Fruit fly (Drosophila melanogaster) whole organism, embryonic: ENCODE data around the gene cyr.

Experiments
- Atf-2 ChIP-seq: fragments of 200-800 bp; sonication (Bioruptor generic); optimal IDR thresholded peaks from 2 replicates; lab custom pipeline; 2016; ENCODE audit warnings: missing biosample characterization, missing genetic modification characterization
- Atf3 ChIP-seq: fragments of 200-800 bp; sonication (Bioruptor generic); optimal IDR thresholded peaks from 3 replicates; lab custom pipeline; 2016; ENCODE audit warnings: missing biosample characterization, missing genetic modification characterization
- C15 ChIP-seq: fragments of 200-800 bp; sonication (Bioruptor generic); IDR thresholded peaks from 3 replicates; pipeline ENCODE4 v1.3.6; 2022; ENCODE audit warnings: missing biosample characterization, missing genetic modification characterization
- CG10267 ChIP-seq: fragments of 200-800 bp; sonication (Bioruptor generic); optimal IDR thresholded peaks from 2 replicates; lab custom pipeline; 2018; ENCODE audit warnings: missing biosample characterization, mild to moderate bottlenecking, missing genetic modification characterization, moderate library complexity
- CG10565 ChIP-seq: fragments of 200-800 bp; sonication (Bioruptor generic); optimal IDR thresholded peaks from 3 replicates; lab custom pipeline; 2016; ENCODE audit warnings: missing biosample characterization, mild to moderate bottlenecking, missing genetic modification characterization
- CG12236 ChIP-seq: fragments of 200-800 bp; sonication (Bioruptor generic); optimal IDR thresholded peaks from 2 replicates; lab custom pipeline; 2016; ENCODE audit warnings: missing biosample characterization, missing genetic modification characterization
- CG15514 ChIP-seq: fragments of 200-800 bp; sonication (Bioruptor generic); optimal IDR thresholded peaks from 3 replicates; lab custom pipeline; 2017; ENCODE audit warnings: missing biosample characterization, missing genetic modification characterization, mild to moderate bottlenecking, moderate library complexity, missing genetic modification reagents
- CG1647 ChIP-seq: fragments of 200-800 bp; sonication (Bioruptor generic); optimal IDR thresholded peaks from 3 replicates; lab custom pipeline; 2016; ENCODE audit warnings: missing biosample characterization, missing genetic modification characterization
- CG16813 ChIP-seq: fragments of 200-800 bp; sonication (Bioruptor generic); IDR thresholded peaks from 3 replicates; pipeline ENCODE4 v1.3.6; 2022; ENCODE audit warnings: missing biosample characterization, missing genetic modification characterization; ENCODE audit not compliant: partially characterized antibody
- CG17568 ChIP-seq: fragments of 200-800 bp; sonication (Bioruptor generic); optimal IDR thresholded peaks from 2 replicates; lab custom pipeline; 2018; ENCODE audit warnings: missing biosample characterization, mild to moderate bottlenecking, missing genetic modification characterization, moderate library complexity
- CG30403 ChIP-seq: fragments of 200-800 bp; sonication (Bioruptor generic); optimal IDR thresholded peaks from 3 replicates; lab custom pipeline; 2016; ENCODE audit warnings: missing biosample characterization, missing genetic modification characterization
- CG31365 ChIP-seq: fragments of 200-800 bp; sonication (Bioruptor generic); optimal IDR thresholded peaks from 2 replicates; lab custom pipeline; 2018; ENCODE audit warnings: missing biosample characterization, mild to moderate bottlenecking, missing genetic modification characterization
- CG31388 ChIP-seq: fragments of 200-800 bp; sonication (Bioruptor generic); optimal IDR thresholded peaks from 2 replicates; lab custom pipeline; 2016; ENCODE audit warnings: missing biosample characterization, missing genetic modification characterization
- CG31441 ChIP-seq: fragments of 200-800 bp; sonication (Bioruptor generic); IDR thresholded peaks from 2 replicates; pipeline ENCODE4 v1.3.6; 2022; ENCODE audit warnings: missing biosample characterization, missing genetic modification characterization
- CG6689 ChIP-seq: fragments of 200-800 bp; sonication (Bioruptor generic); IDR thresholded peaks from 2 replicates; pipeline ENCODE4 v1.3.6; 2022; ENCODE audit warnings: missing biosample characterization, missing genetic modification characterization
- CG6765 ChIP-seq: fragments of 200-800 bp; sonication (Bioruptor generic); optimal IDR thresholded peaks from 3 replicates; lab custom pipeline; 2017; ENCODE audit warnings: missing biosample characterization, mild to moderate bottlenecking, missing genetic modification characterization
- CG7963 ChIP-seq: fragments of 200-800 bp; sonication (Bioruptor generic); IDR thresholded peaks from 3 replicates; pipeline ENCODE4 v1.3.6; 2022; ENCODE audit warnings: missing biosample characterization, missing genetic modification characterization; ENCODE audit not compliant: partially characterized antibody
- CG7987 ChIP-seq: fragments of 200-800 bp; sonication (Bioruptor generic); optimal IDR thresholded peaks from 2 replicates; lab custom pipeline; 2018; ENCODE audit warnings: missing biosample characterization, mild to moderate bottlenecking, missing genetic modification characterization, moderate library complexity
- CG8478 ChIP-seq: fragments of >200 bp; optimal IDR thresholded peaks from 2 replicates; lab custom pipeline; 2018
- CG9817 ChIP-seq: fragments of 200-800 bp; sonication (Bioruptor generic); optimal IDR thresholded peaks from 2 replicates; lab custom pipeline; 2018; ENCODE audit warnings: missing biosample characterization, mild to moderate bottlenecking, missing genetic modification characterization, moderate library complexity
- Camta ChIP-seq: fragments of 200-800 bp; sonication (Bioruptor generic); optimal IDR thresholded peaks from 2 replicates; lab custom pipeline; 2016; ENCODE audit warnings: missing biosample characterization, missing genetic modification characterization
- CkIIα-i1 ChIP-seq: fragments of 200-800 bp; sonication (Bioruptor generic); IDR thresholded peaks from 2 replicates; pipeline ENCODE4 v1.3.6; 2022; ENCODE audit warnings: missing biosample characterization, missing genetic modification characterization
- Gsc ChIP-seq: fragments of 200-800 bp; sonication (Bioruptor generic); IDR thresholded peaks from 2 replicates; pipeline ENCODE4 v1.3.6; 2022; ENCODE audit warnings: missing biosample characterization, missing genetic modification characterization
- HLH3B ChIP-seq: fragments of 200-800 bp; sonication (Bioruptor generic); IDR thresholded peaks from 2 replicates; pipeline ENCODE4 v1.3.6; 2022; ENCODE audit warnings: missing biosample characterization, missing genetic modification characterization
- HLH4C ChIP-seq: fragments of 200-800 bp; sonication (Bioruptor generic); IDR thresholded peaks from 3 replicates; pipeline ENCODE4 v1.3.6; 2022; ENCODE audit warnings: missing biosample characterization, missing genetic modification characterization; ENCODE audit not compliant: partially characterized antibody
- Mes4 ChIP-seq: fragments of 200-800 bp; sonication (Bioruptor generic); optimal IDR thresholded peaks from 2 replicates; lab custom pipeline; 2016; ENCODE audit warnings: missing biosample characterization, missing genetic modification characterization
- NK7.1 ChIP-seq: fragments of 200-800 bp; sonication (Bioruptor generic); optimal IDR thresholded peaks from 3 replicates; lab custom pipeline; 2016; ENCODE audit warnings: missing biosample characterization, missing genetic modification characterization
- Nf-YA ChIP-seq: fragments of 200-800 bp; sonication (Bioruptor generic); IDR thresholded peaks from 2 replicates; pipeline ENCODE4 v1.3.6; 2022; ENCODE audit warnings: missing biosample characterization, missing genetic modification characterization
- Ravus ChIP-seq: fragments of 200-800 bp; sonication (Bioruptor generic); IDR thresholded peaks from 2 replicates; pipeline ENCODE4 v1.3.6; 2022; ENCODE audit warnings: missing biosample characterization, missing genetic modification characterization
- Side ChIP-seq: fragments of 200-800 bp; sonication (Bioruptor generic); optimal IDR thresholded peaks from 2 replicates; lab custom pipeline; 2016; ENCODE audit warnings: missing biosample characterization, missing genetic modification characterization
- Spps ChIP-seq: fragments of 200-800 bp; sonication (Bioruptor generic); optimal IDR thresholded peaks from 2 replicates; lab custom pipeline; 2018; ENCODE audit warnings: missing biosample characterization, mild to moderate bottlenecking, missing genetic modification characterization
- ab ChIP-seq: fragments of 200-800 bp; sonication (Bioruptor generic); optimal IDR thresholded peaks from 2 replicates; lab custom pipeline; 2016; ENCODE audit warnings: missing biosample characterization, missing genetic modification characterization
- ac ChIP-seq: fragments of 200-800 bp; sonication (Bioruptor generic); optimal IDR thresholded peaks from 3 replicates; lab custom pipeline; 2017; ENCODE audit warnings: missing biosample characterization, mild to moderate bottlenecking, missing genetic modification characterization
- cato ChIP-seq: fragments of 200-800 bp; sonication (Bioruptor generic); optimal IDR thresholded peaks from 2 replicates; lab custom pipeline; 2016; ENCODE audit warnings: missing biosample characterization, missing genetic modification characterization, borderline replicate concordance
- caup ChIP-seq: fragments of 200-800 bp; sonication (Bioruptor generic); optimal IDR thresholded peaks from 3 replicates; lab custom pipeline; 2017; ENCODE audit warnings: missing biosample characterization, mild to moderate bottlenecking, missing genetic modification characterization, moderate library complexity; ENCODE audit not compliant: severe bottlenecking
- croc ChIP-seq: fragments of 200-800 bp; sonication (Bioruptor generic); conservative IDR thresholded peaks from 3 replicates; pipeline ENCODE4 v1.3.6; 2022; ENCODE audit warnings: missing biosample characterization, missing genetic modification characterization
- crol ChIP-seq: fragments of 200-800 bp; sonication (Bioruptor generic); IDR thresholded peaks from 2 replicates; pipeline ENCODE4 v1.3.6; 2022; ENCODE audit warnings: missing biosample characterization, missing genetic modification characterization
- eve ChIP-seq, 2 experiments: fragments of >200 bp; optimal IDR thresholded peaks; 2 replicates each; lab custom pipeline; 2017; ENCODE audit warnings: missing biosample characterization in 2 of 2, missing genetic modification characterization in 2 of 2
- eyg ChIP-seq: fragments of 200-800 bp; sonication (Bioruptor generic); optimal IDR thresholded peaks from 3 replicates; lab custom pipeline; 2016; ENCODE audit warnings: missing biosample characterization, missing genetic modification characterization
- fd102C ChIP-seq: fragments of 200-800 bp; sonication (Bioruptor generic); optimal IDR thresholded peaks from 2 replicates; lab custom pipeline; 2018; ENCODE audit warnings: missing biosample characterization, mild to moderate bottlenecking, missing genetic modification characterization, moderate library complexity
- fd96Cb ChIP-seq: fragments of 200-800 bp; sonication (Bioruptor generic); optimal IDR thresholded peaks from 2 replicates; lab custom pipeline; 2018; ENCODE audit warnings: missing biosample characterization, mild to moderate bottlenecking, missing genetic modification characterization, moderate library complexity
- h ChIP-seq: fragments of >200 bp; optimal IDR thresholded peaks from 2 replicates; lab custom pipeline; 2017
- insv ChIP-seq, 2 experiments: fragments of 200-800 bp; sonication (Bioruptor generic); optimal IDR thresholded peaks; 3 replicates each; lab custom pipeline; 2016 to 2018; ENCODE audit warnings: missing biosample characterization in 2 of 2, missing genetic modification characterization in 2 of 2
- jing ChIP-seq: fragments of 200-800 bp; sonication (Bioruptor generic); optimal IDR thresholded peaks from 2 replicates; lab custom pipeline; 2018; ENCODE audit warnings: missing biosample characterization, mild to moderate bottlenecking, missing genetic modification characterization
- klu ChIP-seq: fragments of 200-800 bp; sonication (Bioruptor generic); IDR thresholded peaks from 2 replicates; pipeline ENCODE4 v1.3.6; 2022; ENCODE audit warnings: missing biosample characterization, missing genetic modification characterization
- nom ChIP-seq: fragments of 200-800 bp; sonication (Bioruptor generic); optimal IDR thresholded peaks from 2 replicates; lab custom pipeline; 2017; ENCODE audit warnings: missing biosample characterization, missing genetic modification characterization, mild to moderate bottlenecking, moderate library complexity, missing genetic modification reagents
- sim ChIP-seq: fragments of 200-800 bp; sonication (Bioruptor generic); IDR thresholded peaks from 2 replicates; pipeline ENCODE4 v1.3.6; 2022; ENCODE audit warnings: missing biosample characterization, missing genetic modification characterization
- slou ChIP-seq: fragments of 200-800 bp; sonication (Bioruptor generic); optimal IDR thresholded peaks from 3 replicates; lab custom pipeline; 2016; ENCODE audit warnings: missing biosample characterization, missing genetic modification characterization
- sug ChIP-seq: fragments of 200-800 bp; optimal IDR thresholded peaks from 2 replicates; lab custom pipeline; 2019; ENCODE audit warnings: missing biosample characterization, mild to moderate bottlenecking, missing genetic modification characterization, moderate library complexity
- toy ChIP-seq: fragments of 200-800 bp; sonication (Bioruptor generic); IDR thresholded peaks from 2 replicates; pipeline ENCODE4 v1.3.6; 2022; ENCODE audit warnings: missing biosample characterization, missing genetic modification characterization

The cyr gene

DNA sequence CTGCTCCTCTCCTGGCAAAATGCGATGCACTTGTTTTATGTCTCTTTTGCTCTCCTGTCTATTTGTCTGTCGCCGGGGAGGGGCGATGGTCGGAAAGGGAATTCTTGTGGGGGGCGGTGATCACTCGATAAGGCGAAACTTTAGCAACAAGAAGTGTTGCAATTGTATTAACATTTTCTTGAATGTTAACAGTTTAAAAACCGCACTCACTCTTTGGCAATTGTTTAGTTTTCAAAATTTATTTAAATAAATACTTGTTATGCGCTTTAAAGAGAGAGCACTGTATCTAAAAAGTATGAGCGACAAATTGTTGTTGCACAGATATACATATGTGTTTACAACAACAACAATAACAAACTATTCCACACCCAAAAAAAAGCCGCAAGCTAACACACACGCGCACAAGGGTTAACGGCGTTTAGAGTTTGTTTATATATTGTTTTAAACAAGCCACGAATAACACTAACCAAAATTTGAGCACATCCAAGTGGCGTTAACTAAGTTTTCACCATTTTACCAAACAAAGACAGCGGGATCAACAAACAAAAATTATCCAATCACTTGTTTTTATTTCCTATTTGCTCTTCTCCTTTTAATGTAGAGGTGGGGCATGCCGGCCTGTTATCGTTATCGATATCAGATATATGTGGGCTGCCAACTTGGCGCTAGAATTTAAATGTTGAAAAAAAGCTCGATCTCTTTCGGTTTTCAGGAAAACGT, 33.9 kb downstream of the cyr start, which contains the start of gene CG2258 (continued):
- TF ChIP-seq Nf-YA (GFP tag; lab: Robert Waterston, UW): peak; percentile 66
- TF ChIP-seq ac (GFP tag; lab: Kevin White, UChicago): no peak
- TF ChIP-seq CG7987: peak; percentile 46
- peak; percentile 69 for TF ChIP-seq Spps
- TF ChIP-seq klu (GFP tag; lab: Robert Waterston, UW): peak; percentile 68
- no peak for TF ChIP-seq Mes4 (GFP tag; lab: Kevin White, UChicago)
- TF ChIP-seq toy: peak; percentile 73
- TF ChIP-seq ab (GFP tag; lab: Kevin White, UChicago): peak; percentile 12
- no peak for TF ChIP-seq CG16813 (GFP tag; lab: Robert Waterston, UW)
- no peak for TF ChIP-seq Camta (GFP tag; lab: Kevin White, UChicago)
- no peak for TF ChIP-seq eve (GFP tag; optimal IDR thresholded peaks at IDR 0.05; lab: Kevin White, UChicago)
- peak; percentile 22; the same call in 1 of the 2 replicates for TF ChIP-seq CkIIα-i1 (GFP tag; lab: Robert Waterston, UW)
- TF ChIP-seq CG30403 (GFP tag; lab: Kevin White, UChicago): peak; percentile 84
- peak; percentile 81 for TF ChIP-seq croc (GFP tag; lab: Robert Waterston, UW)
- peak; percentile 62 for TF ChIP-seq cato (GFP tag; lab: Kevin White, UChicago)
- peak; percentile 53 for TF ChIP-seq CG31365
- peak; percentile 52 for TF ChIP-seq slou (GFP tag; lab: Kevin White, UChicago)
- peak; percentile 51 for TF ChIP-seq NK7.1 (GFP tag; lab: Kevin White, UChicago)
- TF ChIP-seq sug (tag; lab: Kevin White, UChicago): peak; percentile 67
- no peak for TF ChIP-seq fd102C (GFP tag; lab: Kevin White, UChicago)
- TF ChIP-seq CG10267: peak; percentile 74
- TF ChIP-seq CG6765 (GFP tag; lab: Kevin White, UChicago): peak; percentile 69
- peak; percentile 71 for TF ChIP-seq eyg (GFP tag; lab: Kevin White, UChicago)
- peak; percentile 82 for TF ChIP-seq CG6689 (GFP tag; lab: Robert Waterston, UW)
- no peak for TF ChIP-seq insv (GFP tag; optimal IDR thresholded peaks at IDR 0.05; lab: Kevin White, UChicago)
- peak; percentile 68 for TF ChIP-seq CG31388 (GFP tag; lab: Kevin White, UChicago)
- peak; percentile 61 for TF ChIP-seq Gsc (GFP tag; lab: Robert Waterston, UW)
- TF ChIP-seq Atf-2 (GFP tag; lab: Kevin White, UChicago): peak; percentile 45
- no peak for TF ChIP-seq CG7963 (GFP tag; lab: Robert Waterston, UW)
- TF ChIP-seq caup (GFP tag; lab: Kevin White, UChicago): peak; percentile 75
- peak; percentile 77 for TF ChIP-seq CG1647 (GFP tag; lab: Kevin White, UChicago)
- TF ChIP-seq CG15514 (GFP tag; lab: Kevin White, UChicago): peak; percentile 85
- TF ChIP-seq CG17568: peak; percentile 70
- TF ChIP-seq Atf3: peak; percentile 45
- TF ChIP-seq C15 (GFP tag; lab: Robert Waterston, UW): peak; percentile 66; the same call in 1 of the 3 replicates
- peak; percentile 53 for TF ChIP-seq crol (GFP tag; lab: Robert Waterston, UW)
- peak; percentile 89 for TF ChIP-seq CG9817
- peak; percentile 46; the same call in 1 of the 3 replicates for TF ChIP-seq HLH4C
- TF ChIP-seq Side: no peak
- TF ChIP-seq Ravus (GFP tag; lab: Robert Waterston, UW): peak; percentile 57
- TF ChIP-seq CG12236 (GFP tag; lab: Kevin White, UChicago): peak; percentile 15
- peak; percentile 83 for TF ChIP-seq nom (GFP tag; lab: Kevin White, UChicago)
- no peak for TF ChIP-seq CG10565 (GFP tag; lab: Kevin White, UChicago)
- TF ChIP-seq jing (GFP tag; lab: Kevin White, UChicago): peak; percentile 68
- TF ChIP-seq h (lab: Kevin White, UChicago): no peak
- peak; percentile 37; the same call in 1 of the 2 replicates for TF ChIP-seq sim (GFP tag; lab: Robert Waterston, UW)
- TF ChIP-seq fd96Cb (tag; lab: Kevin White, UChicago): peak; percentile 90
- TF ChIP-seq CG8478 (lab: Kevin White, UChicago): no peak
- peak; percentile 92 for TF ChIP-seq HLH3B (GFP tag; lab: Robert Waterston, UW)
- TF ChIP-seq CG31441 (GFP tag; lab: Robert Waterston, UW): peak; percentile 89
